Worm (Caenorhabditis elegans): ENCODE data around the gene nas-11.

ce11 chrX:6744537-6744936, 31.2 kb downstream of the nas-11 start:
- TF ChIP-seq ref-1 (GFP tag; conservative IDR thresholded peaks at IDR 0.05), result no peak
- no peak for TF ChIP-seq T22C8.4 (GFP tag; IDR thresholded peaks at IDR 0.05)
- no peak for TF ChIP-seq ztf-23 (GFP tag; IDR thresholded peaks at IDR 0.05)
- TF ChIP-seq klf-2 (GFP tag; conservative IDR thresholded peaks at IDR 0.05), result no peak
- no peak for TF ChIP-seq cog-1 (tag; optimal IDR thresholded peaks at IDR 0.05)
- TF ChIP-seq ztf-29 (GFP tag; IDR thresholded peaks at IDR 0.05), result no peak
- no peak for TF ChIP-seq flt-1 (GFP tag; IDR thresholded peaks at IDR 0.05)
- TF ChIP-seq tab-1 (GFP tag; IDR thresholded peaks at IDR 0.05), result no peak

Measured in whole organism, midembryonic.